Fruit fly (Drosophila melanogaster) whole organism, embryonic: ENCODE results near the gene E2f1.

Source experiments
- Atf6 ChIP-seq: fragments of 200-800 bp; sonication (Bioruptor generic); IDR thresholded peaks from 2 replicates; pipeline ENCODE4 v1.3.6; 2022; ENCODE audit warnings: missing biosample characterization, missing genetic modification characterization
- BEAF-32 ChIP-seq: fragments of 200-800 bp; sonication (Bioruptor generic); optimal IDR thresholded peaks from 3 replicates; lab custom pipeline; 2017; ENCODE audit warnings: missing biosample characterization, missing genetic modification characterization, mild to moderate bottlenecking, moderate library complexity, missing genetic modification reagents
- Bgb ChIP-seq: fragments of 200-800 bp; sonication (Bioruptor generic); IDR thresholded peaks from 2 replicates; pipeline ENCODE4 v1.3.6; 2022; ENCODE audit warnings: missing biosample characterization, missing genetic modification characterization; ENCODE audit not compliant: partially characterized antibody
- CG11695 ChIP-seq: fragments of 200-800 bp; sonication (Bioruptor generic); IDR thresholded peaks from 3 replicates; pipeline ENCODE4 v1.3.6; 2022; ENCODE audit warnings: missing biosample characterization, missing genetic modification characterization
- CG12071 ChIP-seq: fragments of 200-800 bp; sonication (Bioruptor generic); optimal IDR thresholded peaks from 3 replicates; lab custom pipeline; 2018; ENCODE audit warnings: missing biosample characterization, mild to moderate bottlenecking, missing genetic modification characterization
- CG13424 ChIP-seq: fragments of 200-800 bp; sonication (Bioruptor generic); optimal IDR thresholded peaks from 2 replicates; lab custom pipeline; 2019; ENCODE audit warnings: missing biosample characterization, mild to moderate bottlenecking, missing genetic modification characterization, moderate library complexity
- CG13894 ChIP-seq: fragments of 200-800 bp; sonication (Bioruptor generic); optimal IDR thresholded peaks from 3 replicates; lab custom pipeline; 2018; ENCODE audit warnings: missing biosample characterization, mild to moderate bottlenecking, missing genetic modification characterization, moderate library complexity
- CG33213 ChIP-seq: fragments of 200-800 bp; sonication (Bioruptor generic); optimal IDR thresholded peaks from 3 replicates; lab custom pipeline; 2016; ENCODE audit warnings: missing biosample characterization, missing genetic modification characterization
- CG3847 ChIP-seq: fragments of 200-800 bp; sonication (Bioruptor generic); IDR thresholded peaks from 2 replicates; pipeline ENCODE4 v1.3.6; 2022; ENCODE audit warnings: missing biosample characterization, missing genetic modification characterization
- CG4328 ChIP-seq: fragments of 200-800 bp; sonication (Bioruptor generic); optimal IDR thresholded peaks from 3 replicates; lab custom pipeline; 2017; ENCODE audit warnings: missing biosample characterization, missing genetic modification reagents, missing genetic modification characterization
- CG5180 ChIP-seq: fragments of 200-800 bp; sonication (Bioruptor generic); optimal IDR thresholded peaks from 3 replicates; lab custom pipeline; 2017; ENCODE audit warnings: missing biosample characterization, missing genetic modification characterization, mild to moderate bottlenecking, moderate library complexity, missing genetic modification reagents
- CG6254 ChIP-seq: fragments of 200-800 bp; sonication (Bioruptor generic); optimal IDR thresholded peaks from 3 replicates; lab custom pipeline; 2017; ENCODE audit warnings: mild to moderate bottlenecking, missing biosample characterization, missing genetic modification reagents, missing genetic modification characterization
- CG6791 ChIP-seq: fragments of 200-800 bp; sonication (Bioruptor generic); IDR thresholded peaks from 3 replicates; pipeline ENCODE4 v1.3.6; 2022; ENCODE audit warnings: missing biosample characterization, missing genetic modification characterization; ENCODE audit not compliant: partially characterized antibody
- CG8765 ChIP-seq: fragments of 200-800 bp; sonication (Bioruptor generic); IDR thresholded peaks from 2 replicates; pipeline ENCODE4 v1.3.6; 2022; ENCODE audit warnings: missing biosample characterization, missing genetic modification characterization
- CG8944 ChIP-seq: fragments of 200-800 bp; sonication (Bioruptor generic); optimal IDR thresholded peaks from 3 replicates; lab custom pipeline; 2016; ENCODE audit warnings: missing biosample characterization, missing genetic modification characterization
- CG9932 ChIP-seq: fragments of 200-800 bp; sonication (Bioruptor generic); IDR thresholded peaks from 2 replicates; pipeline ENCODE4 v1.3.6; 2022; ENCODE audit warnings: missing biosample characterization, missing genetic modification characterization
- Dad ChIP-seq: fragments of 200-800 bp; sonication (Bioruptor generic); optimal IDR thresholded peaks from 3 replicates; lab custom pipeline; 2016; ENCODE audit warnings: missing biosample characterization, missing genetic modification characterization
- Dfd ChIP-seq, 2 experiments: fragments of >200 bp; optimal IDR thresholded peaks; 2 replicates each; lab custom pipeline; 2017; ENCODE audit warnings: missing biosample characterization in 2 of 2, missing genetic modification characterization in 2 of 2
- GATAe ChIP-seq: fragments of 200-800 bp; sonication (Bioruptor generic); conservative IDR thresholded peaks from 2 replicates; pipeline ENCODE4 v1.3.6; 2022; ENCODE audit warnings: missing biosample characterization, missing genetic modification characterization
- Jarid2 ChIP-seq: fragments of 200-800 bp; sonication (Bioruptor generic); optimal IDR thresholded peaks from 3 replicates; lab custom pipeline; 2017; ENCODE audit warnings: mild to moderate bottlenecking, missing biosample characterization, missing genetic modification reagents, missing genetic modification characterization
- Kr ChIP-seq: fragments of 200-800 bp; sonication (Bioruptor generic); optimal IDR thresholded peaks from 2 replicates; lab custom pipeline; 2017; ENCODE audit warnings: missing biosample characterization, mild to moderate bottlenecking, missing genetic modification characterization
- Lhr ChIP-seq: fragments of 200-800 bp; sonication (Bioruptor generic); optimal IDR thresholded peaks from 3 replicates; lab custom pipeline; 2017; ENCODE audit warnings: mild to moderate bottlenecking, missing biosample characterization, missing genetic modification reagents, missing genetic modification characterization
- Nf-YA ChIP-seq: fragments of 200-800 bp; sonication (Bioruptor generic); IDR thresholded peaks from 2 replicates; pipeline ENCODE4 v1.3.6; 2022; ENCODE audit warnings: missing biosample characterization, missing genetic modification characterization
- Oli ChIP-seq: fragments of 200-800 bp; sonication (Bioruptor generic); optimal IDR thresholded peaks from 2 replicates; lab custom pipeline; 2018; ENCODE audit warnings: missing biosample characterization, mild to moderate bottlenecking, missing genetic modification characterization, moderate library complexity
- Rfx ChIP-seq: fragments of 200-800 bp; sonication (Bioruptor generic); IDR thresholded peaks from 2 replicates; pipeline ENCODE4 v1.3.6; 2022; ENCODE audit warnings: missing biosample characterization, missing genetic modification characterization
- Scr ChIP-seq: fragments of 200-800 bp; sonication (Bioruptor generic); IDR thresholded peaks from 2 replicates; pipeline ENCODE4 v1.3.6; 2022; ENCODE audit warnings: missing biosample characterization, missing genetic modification characterization; ENCODE audit not compliant: partially characterized antibody
- Ssrp ChIP-seq: fragments of 200-800 bp; sonication (Bioruptor generic); optimal IDR thresholded peaks from 2 replicates; lab custom pipeline; 2018; ENCODE audit warnings: missing biosample characterization, mild to moderate bottlenecking, missing genetic modification characterization, moderate library complexity
- Taf1 ChIP-seq: fragments of 200-800 bp; sonication (Bioruptor generic); IDR thresholded peaks from 2 replicates; pipeline ENCODE4 v1.3.6; 2022; ENCODE audit warnings: missing biosample characterization, missing genetic modification characterization
- Vsx1 ChIP-seq: fragments of 200-800 bp; sonication (Bioruptor generic); optimal IDR thresholded peaks from 2 replicates; lab custom pipeline; 2017; ENCODE audit warnings: missing biosample characterization, mild to moderate bottlenecking, missing genetic modification characterization, missing genetic modification reagents
- ac ChIP-seq: fragments of 200-800 bp; sonication (Bioruptor generic); optimal IDR thresholded peaks from 3 replicates; lab custom pipeline; 2017; ENCODE audit warnings: missing biosample characterization, mild to moderate bottlenecking, missing genetic modification characterization
- ap ChIP-seq: fragments of 200-800 bp; sonication (Bioruptor generic); IDR thresholded peaks from 2 replicates; pipeline ENCODE4 v1.3.6; 2022; ENCODE audit warnings: missing biosample characterization, missing genetic modification characterization
- btn ChIP-seq: fragments of 200-800 bp; sonication (Bioruptor generic); optimal IDR thresholded peaks from 2 replicates; lab custom pipeline; 2016; ENCODE audit warnings: missing biosample characterization, missing genetic modification characterization
- caup ChIP-seq: fragments of 200-800 bp; sonication (Bioruptor generic); optimal IDR thresholded peaks from 3 replicates; lab custom pipeline; 2017; ENCODE audit warnings: missing biosample characterization, mild to moderate bottlenecking, missing genetic modification characterization, moderate library complexity; ENCODE audit not compliant: severe bottlenecking
- ems ChIP-seq: fragments of 200-800 bp; sonication (Bioruptor generic); optimal IDR thresholded peaks from 3 replicates; lab custom pipeline; 2016; ENCODE audit warnings: missing biosample characterization, missing genetic modification characterization
- gfzf ChIP-seq: fragments of 200-800 bp; sonication (Bioruptor generic); optimal IDR thresholded peaks from 2 replicates; lab custom pipeline; 2016; ENCODE audit warnings: missing biosample characterization, mild to moderate bottlenecking, missing genetic modification characterization, moderate library complexity
- gsb-n ChIP-seq: fragments of 200-800 bp; sonication (Bioruptor generic); optimal IDR thresholded peaks from 3 replicates; lab custom pipeline; 2018; ENCODE audit warnings: missing biosample characterization, mild to moderate bottlenecking, missing genetic modification characterization
- ind ChIP-seq: fragments of 200-800 bp; sonication (Bioruptor generic); optimal IDR thresholded peaks from 3 replicates; lab custom pipeline; 2016; ENCODE audit warnings: missing biosample characterization, missing genetic modification characterization
- ken ChIP-seq: fragments of 200-800 bp; sonication (Bioruptor generic); IDR thresholded peaks from 3 replicates; pipeline ENCODE4 v1.3.6; 2022; ENCODE audit warnings: missing biosample characterization, missing genetic modification characterization
- mirr ChIP-seq: fragments of 200-800 bp; sonication (Bioruptor generic); optimal IDR thresholded peaks from 3 replicates; lab custom pipeline; 2018; ENCODE audit warnings: missing biosample characterization, mild to moderate bottlenecking, missing genetic modification characterization
- pho ChIP-seq: fragments of 200-800 bp; sonication (Bioruptor generic); optimal IDR thresholded peaks from 2 replicates; lab custom pipeline; 2016; ENCODE audit warnings: missing biosample characterization, missing genetic modification characterization
- pnt ChIP-seq: fragments of 200-800 bp; sonication (Bioruptor generic); optimal IDR thresholded peaks from 3 replicates; lab custom pipeline; 2016; ENCODE audit warnings: missing biosample characterization, missing genetic modification characterization
- seq ChIP-seq: fragments of 200-800 bp; sonication (Bioruptor generic); IDR thresholded peaks from 2 replicates; pipeline ENCODE4 v1.3.6; 2022; ENCODE audit warnings: missing biosample characterization, missing genetic modification characterization
- sima ChIP-seq: fragments of 200-800 bp; sonication (Bioruptor generic); optimal IDR thresholded peaks from 2 replicates; lab custom pipeline; 2016; ENCODE audit warnings: missing biosample characterization, missing genetic modification characterization
- sqz ChIP-seq: fragments of 200-800 bp; sonication (Bioruptor generic); optimal IDR thresholded peaks from 3 replicates; lab custom pipeline; 2018; ENCODE audit warnings: missing biosample characterization, mild to moderate bottlenecking, missing genetic modification characterization
- tio ChIP-seq: fragments of 200-800 bp; sonication (Bioruptor generic); optimal IDR thresholded peaks from 2 replicates; lab custom pipeline; 2017; ENCODE audit warnings: missing biosample characterization, missing genetic modification characterization, inconsistent platforms
- ttk ChIP-seq: fragments of 200-800 bp; sonication (Bioruptor generic); IDR thresholded peaks from 2 replicates; pipeline ENCODE4 v2.1.2; 2022; ENCODE audit warnings: missing biosample characterization, missing genetic modification characterization
- unpg ChIP-seq: fragments of 200-800 bp; sonication (Bioruptor generic); optimal IDR thresholded peaks from 3 replicates; lab custom pipeline; 2018; ENCODE audit warnings: missing biosample characterization, mild to moderate bottlenecking, missing genetic modification characterization, moderate library complexity
- usp ChIP-seq: fragments of >200 bp; optimal IDR thresholded peaks from 2 replicates; lab custom pipeline; 2017; ENCODE audit warnings: missing biosample characterization, missing genetic modification characterization
- vfl ChIP-seq: fragments of 200-800 bp; sonication (Bioruptor generic); optimal IDR thresholded peaks from 2 replicates; lab custom pipeline; 2016; ENCODE audit warnings: missing biosample characterization, missing genetic modification characterization
- wdn ChIP-seq: fragments of 200-800 bp; sonication (Bioruptor generic); IDR thresholded peaks from 2 replicates; pipeline ENCODE4 v1.3.6; 2022; ENCODE audit warnings: missing biosample characterization, missing genetic modification characterization
- wek ChIP-seq: fragments of 200-800 bp; sonication (Bioruptor generic); optimal IDR thresholded peaks from 3 replicates; lab custom pipeline; 2018; ENCODE audit warnings: missing biosample characterization, mild to moderate bottlenecking, missing genetic modification characterization, moderate library complexity

E2f1 gene

DNA sequence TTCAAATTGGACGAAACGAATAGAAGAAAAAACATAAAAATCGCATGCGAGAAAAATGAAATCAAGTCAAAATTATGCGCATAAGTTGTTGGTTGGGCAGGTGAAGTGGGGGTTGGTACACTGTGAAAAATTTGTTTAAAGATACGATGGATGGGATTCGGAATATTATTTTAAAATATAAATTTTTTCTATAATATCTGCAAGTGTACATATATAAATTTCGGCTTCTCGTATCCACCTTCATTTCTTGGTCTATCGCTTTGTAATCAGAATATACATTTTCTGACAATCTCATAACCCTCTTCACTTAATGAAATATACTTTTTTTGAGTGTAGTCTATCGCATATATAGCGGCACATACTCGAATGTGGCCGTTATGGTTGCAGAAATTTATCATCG, 42.7 kb upstream of the E2f1 start (continued):
- TF ChIP-seq CG6254 (GFP tag; lab: Kevin White, UChicago), result no peak
- TF ChIP-seq tio (GFP tag; lab: Kevin White, UChicago), result no peak
- no peak for TF ChIP-seq Jarid2 (GFP tag; lab: Kevin White, UChicago)
- TF ChIP-seq usp, result no peak
- no peak for TF ChIP-seq ttk
- TF ChIP-seq wek (GFP tag; lab: Kevin White, UChicago), result no peak
- no peak for TF ChIP-seq CG5180 (GFP tag; lab: Kevin White, UChicago)
- peak; percentile 8 for TF ChIP-seq Ssrp (tag; lab: Kevin White, UChicago)
- TF ChIP-seq CG6791 (GFP tag; lab: Robert Waterston, UW), result no peak; the same call in 2 of the 3 replicates
- TF ChIP-seq CG12071 (GFP tag; lab: Kevin White, UChicago), result no peak
- no peak for TF ChIP-seq Bgb (GFP tag; lab: Robert Waterston, UW)
- TF ChIP-seq seq (GFP tag; lab: Robert Waterston, UW), result 0 out of 2 replicates have a peak, but pooled peaks have one; percentile 40
- no peak for TF ChIP-seq wdn (GFP tag; lab: Robert Waterston, UW)
- no peak for TF ChIP-seq btn (GFP tag; lab: Kevin White, UChicago)
- no peak for TF ChIP-seq vfl
- no peak for TF ChIP-seq CG33213 (GFP tag; lab: Kevin White, UChicago)
- no peak for TF ChIP-seq CG8765 (GFP tag; lab: Robert Waterston, UW)
- TF ChIP-seq CG4328 (GFP tag; lab: Kevin White, UChicago), result no peak
- TF ChIP-seq Vsx1 (GFP tag; lab: Kevin White, UChicago), result no peak
- TF ChIP-seq Atf6 (GFP tag; lab: Robert Waterston, UW), result no peak
- TF ChIP-seq ap (GFP tag; lab: Robert Waterston, UW), result no peak
- TF ChIP-seq pnt (GFP tag; lab: Kevin White, UChicago), result no peak
- TF ChIP-seq gsb-n (tag; lab: Kevin White, UChicago), result no peak
- TF ChIP-seq Rfx, result no peak
- TF ChIP-seq CG11695, result 0 out of 3 replicates have a peak, but pooled peaks have one; percentile 15
- TF ChIP-seq ems, result no peak
- TF ChIP-seq mirr (GFP tag; lab: Kevin White, UChicago), result no peak
- no peak for TF ChIP-seq BEAF-32 (GFP tag; lab: Kevin White, UChicago)
- TF ChIP-seq Scr (GFP tag; lab: Robert Waterston, UW), result no peak
- TF ChIP-seq CG13894 (tag; lab: Kevin White, UChicago), result no peak
- no peak for TF ChIP-seq CG3847 (GFP tag; lab: Robert Waterston, UW)
- no peak for TF ChIP-seq Nf-YA (GFP tag; lab: Robert Waterston, UW)
- no peak for TF ChIP-seq ac (GFP tag; lab: Kevin White, UChicago)
- no peak for TF ChIP-seq CG8944 (GFP tag; lab: Kevin White, UChicago)
- TF ChIP-seq caup (GFP tag; lab: Kevin White, UChicago), result no peak
- TF ChIP-seq Lhr (GFP tag; lab: Kevin White, UChicago), result no peak
- TF ChIP-seq pho (GFP tag; lab: Kevin White, UChicago), result no peak
- no peak for TF ChIP-seq GATAe (GFP tag; lab: Robert Waterston, UW)
- TF ChIP-seq Dad (GFP tag; lab: Kevin White, UChicago), result no peak
- no peak for TF ChIP-seq Dfd (GFP tag; optimal IDR thresholded peaks at IDR 0.05; lab: Kevin White, UChicago)
- TF ChIP-seq ind (GFP tag; lab: Kevin White, UChicago), result peak; percentile 14
- peak; percentile 32 for TF ChIP-seq CG13424
- TF ChIP-seq sqz (GFP tag; lab: Kevin White, UChicago), result no peak
- no peak for TF ChIP-seq sima (GFP tag; lab: Kevin White, UChicago)
- peak; percentile 52 for TF ChIP-seq Oli (tag; lab: Kevin White, UChicago)
- TF ChIP-seq CG9932, result no peak
- TF ChIP-seq gfzf (GFP tag; lab: Kevin White, UChicago), result no peak
- TF ChIP-seq ken, result no peak
- TF ChIP-seq Kr (GFP tag; lab: Kevin White, UChicago), result no peak
- peak; percentile 49 for TF ChIP-seq unpg (GFP tag; lab: Kevin White, UChicago)
- no peak for TF ChIP-seq Taf1 (GFP tag; lab: Robert Waterston, UW)
